Fruit fly (Drosophila melanogaster) whole organism, wandering third instar larva: ENCODE measurements around the gene CG5966.

ENCODE experiments used
- Abd-B ChIP-seq: fragments of >200 bp; optimal IDR thresholded peaks from 2 replicates; lab custom pipeline; 2017; ENCODE audit warnings: missing biosample characterization, missing genetic modification characterization
- Dif ChIP-seq: fragments of 200-275, 200-300 bp; sonication (Bioruptor generic); optimal IDR thresholded peaks from 2 replicates; lab custom pipeline; 2018; ENCODE audit warnings: missing biosample characterization, missing genetic modification characterization; ENCODE audit not compliant: partially characterized antibody
- Myc ChIP-seq: fragments of >200 bp; optimal IDR thresholded peaks from 2 replicates; lab custom pipeline; 2017
- OdsH ChIP-seq: fragments of 200-800 bp; sonication (Bioruptor generic); optimal IDR thresholded peaks from 2 replicates; lab custom pipeline; 2016; ENCODE audit warnings: missing biosample characterization, mild to moderate bottlenecking, missing genetic modification characterization
- Rel ChIP-seq, 2 experiments: fragments of 200-800 bp; sonication (Bioruptor generic) in 1 of 2; optimal IDR thresholded peaks; 2 replicates in 1 of 2; 3 replicates in 1 of 2; lab custom pipeline; 2016 to 2019; ENCODE audit warnings: mild to moderate bottlenecking in 2 of 2, missing biosample characterization in 2 of 2, missing genetic modification characterization in 2 of 2, moderate library complexity in 1 of 2
- dmrt93B ChIP-seq: fragments of 200-800 bp; sonication (Bioruptor generic); optimal IDR thresholded peaks from 2 replicates; lab custom pipeline; 2018; ENCODE audit warnings: missing biosample characterization, mild to moderate bottlenecking, missing genetic modification characterization
- ey ChIP-seq: fragments of 200-800 bp; sonication (Bioruptor generic); optimal IDR thresholded peaks from 2 replicates; lab custom pipeline; 2016; ENCODE audit warnings: missing biosample characterization, missing genetic modification characterization
- psq ChIP-seq: fragments of 200-800 bp; sonication (Bioruptor generic); optimal IDR thresholded peaks from 3 replicates; lab custom pipeline; 2017; ENCODE audit warnings: missing biosample characterization, mild to moderate bottlenecking, missing genetic modification characterization, moderate library complexity
- sv ChIP-seq: fragments of 200-800 bp; sonication (Bioruptor generic); optimal IDR thresholded peaks from 3 replicates; lab custom pipeline; 2016; ENCODE audit warnings: missing biosample characterization, missing genetic modification characterization
- tai ChIP-seq: sonication (Bioruptor generic); optimal IDR thresholded peaks from 2 replicates; lab custom pipeline; 2016; ENCODE audit warnings: missing biosample characterization, missing genetic modification characterization
- woc ChIP-seq: sonication (Bioruptor generic); optimal IDR thresholded peaks from 2 replicates; lab custom pipeline; 2016; ENCODE audit warnings: missing biosample characterization, mild to moderate bottlenecking, missing genetic modification characterization

DNA sequence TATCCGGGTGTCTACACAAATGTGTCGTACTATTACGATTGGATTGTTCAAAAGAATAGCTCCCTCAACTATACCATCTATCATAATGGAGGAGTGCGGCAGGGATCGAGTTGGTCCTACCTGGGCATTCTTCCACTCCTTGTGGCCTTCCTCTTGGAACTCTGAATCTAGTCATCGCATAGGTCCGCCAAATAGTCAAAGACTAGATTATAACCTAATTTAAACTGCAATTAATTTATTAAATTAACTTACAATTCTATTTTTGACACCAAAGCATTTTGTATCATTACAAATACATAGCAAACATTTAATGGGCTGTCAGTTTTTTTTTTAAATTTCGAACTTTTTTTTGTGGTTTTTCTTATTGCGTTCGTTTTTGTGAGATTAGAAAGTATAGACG lies 38.6 kb upstream of the CG5966 start, which contains the start of gene CG32755:
- no peak for TF ChIP-seq OdsH
- TF ChIP-seq woc (GFP tag; lab: Kevin White, UChicago): no peak
- no peak for TF ChIP-seq sv (GFP tag; lab: Kevin White, UChicago)
- TF ChIP-seq ey (GFP tag; lab: Kevin White, UChicago): no peak
- TF ChIP-seq psq (GFP tag; lab: Kevin White, UChicago): no peak
- TF ChIP-seq Myc: no peak
- TF ChIP-seq Abd-B (GFP tag; lab: Kevin White, UChicago): no peak
- TF ChIP-seq dmrt93B (GFP tag; lab: Kevin White, UChicago): no peak
- TF ChIP-seq tai: no peak
- no peak for TF ChIP-seq Dif (GFP tag; lab: Kevin White, UChicago)
- no peak for TF ChIP-seq Rel (GFP tag; optimal IDR thresholded peaks at IDR 0.05; lab: Kevin White, UChicago)
- no peak for TF ChIP-seq Rel (tag; optimal IDR thresholded peaks at IDR 0.05; lab: Kevin White, UChicago)
